Fruit fly (Drosophila melanogaster) whole organism, pupa: ENCODE results near the gene att-ORFB.

ENCODE experiments used
- CG10348 ChIP-seq: fragments of 200-800 bp; sonication (Bioruptor generic); IDR thresholded peaks from 2 replicates; pipeline ENCODE4 v1.3.6; 2022; ENCODE audit warnings: missing biosample characterization, missing genetic modification characterization
- CG12605 ChIP-seq: fragments of 200-800 bp; sonication (Bioruptor generic); IDR thresholded peaks from 2 replicates; pipeline ENCODE4 v1.3.6; 2022; ENCODE audit warnings: missing biosample characterization, missing genetic modification characterization
- CG13204 ChIP-seq: fragments of 200-800 bp; sonication (Bioruptor generic); optimal IDR thresholded peaks from 2 replicates; lab custom pipeline; 2018; ENCODE audit warnings: missing biosample characterization, mild to moderate bottlenecking, missing genetic modification characterization, moderate library complexity
- CG14655 ChIP-seq: fragments of 200-800 bp; sonication (Bioruptor generic); optimal IDR thresholded peaks from 3 replicates; lab custom pipeline; 2017; ENCODE audit warnings: mild to moderate bottlenecking, missing biosample characterization, missing genetic modification reagents, missing genetic modification characterization
- CG15710 ChIP-seq: fragments of 200-800 bp; sonication (Bioruptor generic); optimal IDR thresholded peaks from 2 replicates; lab custom pipeline; 2018; ENCODE audit warnings: missing biosample characterization, mild to moderate bottlenecking, missing genetic modification characterization, moderate library complexity
- CG17806 ChIP-seq: fragments of 200-800 bp; sonication (Bioruptor generic); optimal IDR thresholded peaks from 2 replicates; lab custom pipeline; 2018; ENCODE audit warnings: missing biosample characterization, mild to moderate bottlenecking, missing genetic modification characterization, moderate library complexity
- CG32121 ChIP-seq: fragments of 200-800 bp; sonication (Bioruptor generic); IDR thresholded peaks from 2 replicates; pipeline ENCODE4 v1.3.6; 2022; ENCODE audit warnings: missing biosample characterization, missing genetic modification characterization
- CG34367 ChIP-seq: fragments of 200-800 bp; sonication (Bioruptor generic); optimal IDR thresholded peaks from 2 replicates; lab custom pipeline; 2018; ENCODE audit warnings: missing biosample characterization, mild to moderate bottlenecking, missing genetic modification characterization
- CG4496 ChIP-seq: fragments of 200-800 bp; sonication (Bioruptor generic); IDR thresholded peaks from 3 replicates; pipeline ENCODE4 v1.3.6; 2022; ENCODE audit warnings: missing biosample characterization, missing genetic modification characterization
- CG8159 ChIP-seq: fragments of 200-800 bp; sonication (Bioruptor generic); optimal IDR thresholded peaks from 3 replicates; lab custom pipeline; 2018; ENCODE audit warnings: missing biosample characterization, mild to moderate bottlenecking, missing genetic modification characterization, moderate library complexity
- CG8301 ChIP-seq: fragments of 200-800 bp; sonication (Bioruptor generic); optimal IDR thresholded peaks from 2 replicates; lab custom pipeline; 2018; ENCODE audit warnings: missing biosample characterization, mild to moderate bottlenecking, missing genetic modification characterization
- CG9948 ChIP-seq: fragments of 200-800 bp; sonication (Bioruptor generic); optimal IDR thresholded peaks from 2 replicates; lab custom pipeline; 2018; ENCODE audit warnings: missing biosample characterization, mild to moderate bottlenecking, missing genetic modification characterization, moderate library complexity
- D1 ChIP-seq: fragments of 200-800 bp; sonication (Bioruptor generic); optimal IDR thresholded peaks from 2 replicates; lab custom pipeline; 2018; ENCODE audit warnings: missing biosample characterization, mild to moderate bottlenecking, missing genetic modification characterization, moderate library complexity
- EcR ChIP-seq: fragments of 200-800 bp; sonication (Bioruptor generic); optimal IDR thresholded peaks from 3 replicates; lab custom pipeline; 2019; ENCODE audit warnings: missing biosample characterization, missing genetic modification characterization, mild to moderate bottlenecking, moderate library complexity, missing genetic modification reagents
- Ets98B ChIP-seq: fragments of 200-800 bp; sonication (Bioruptor generic); IDR thresholded peaks from 2 replicates; pipeline ENCODE4 v1.3.6; 2022; ENCODE audit warnings: missing biosample characterization, missing genetic modification characterization
- Pif1A ChIP-seq: fragments of 200-800 bp; sonication (Bioruptor generic); optimal IDR thresholded peaks from 3 replicates; lab custom pipeline; 2016; ENCODE audit warnings: missing biosample characterization, missing genetic modification characterization
- Pif1B ChIP-seq: fragments of 200-800 bp; sonication (Bioruptor generic); optimal IDR thresholded peaks from 3 replicates; lab custom pipeline; 2016; ENCODE audit warnings: missing biosample characterization, missing genetic modification characterization
- Snoo ChIP-seq: fragments of 200-800 bp; sonication (Bioruptor generic); optimal IDR thresholded peaks from 3 replicates; lab custom pipeline; 2017; ENCODE audit warnings: missing biosample characterization, mild to moderate bottlenecking, missing genetic modification characterization, inconsistent platforms
- fd96Ca ChIP-seq: fragments of 200-800 bp; sonication (Bioruptor generic); IDR thresholded peaks from 3 replicates; pipeline ENCODE4 v1.3.6; 2022; ENCODE audit warnings: missing biosample characterization, missing genetic modification characterization
- gl ChIP-seq: fragments of 200-800 bp; sonication (Bioruptor generic); optimal IDR thresholded peaks from 2 replicates; lab custom pipeline; 2018; ENCODE audit warnings: missing biosample characterization, mild to moderate bottlenecking, missing genetic modification characterization
- rn ChIP-seq: fragments of 200-800 bp; sonication (Bioruptor generic); IDR thresholded peaks from 2 replicates; pipeline ENCODE4 v1.3.6; 2022; ENCODE audit warnings: missing biosample characterization, missing genetic modification characterization

The att-ORFB gene

DNA sequence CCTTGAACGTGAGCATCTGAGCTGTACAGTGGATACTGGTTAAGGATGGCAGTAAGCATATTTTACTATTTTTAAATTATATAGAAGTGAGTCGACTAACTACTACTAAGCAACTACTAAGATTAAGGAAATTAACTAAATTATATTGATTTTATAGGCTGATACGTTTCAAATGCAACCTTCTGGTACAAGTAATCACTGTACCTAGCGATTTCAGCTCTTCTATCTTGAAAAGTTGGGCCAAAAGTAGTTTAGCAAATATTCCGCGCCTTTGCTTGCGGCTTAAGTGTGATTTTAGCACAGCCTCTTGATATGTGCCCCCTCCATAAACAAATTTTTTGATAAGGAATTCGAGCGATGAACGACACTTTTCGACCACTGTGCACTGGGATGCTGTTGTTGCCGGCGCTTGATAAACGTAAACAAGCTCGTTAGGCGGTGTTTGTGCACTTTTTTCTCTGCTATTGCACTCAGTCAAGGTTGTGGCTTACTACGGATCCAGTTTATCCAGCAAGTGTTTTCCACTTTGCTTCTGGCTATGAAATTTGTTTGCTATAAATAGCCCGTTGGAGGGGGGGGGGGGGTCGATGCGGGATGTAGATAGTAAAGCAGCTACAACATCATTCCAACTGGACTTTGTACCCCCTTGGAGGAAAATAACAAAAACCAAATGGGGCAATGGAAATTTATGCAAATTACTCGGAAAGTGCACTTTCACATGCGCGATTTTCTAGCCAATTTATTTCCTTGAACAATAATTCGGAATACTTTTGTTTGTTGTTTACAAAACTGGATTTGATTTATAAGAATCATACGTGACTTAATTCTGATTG, 2.3 kb upstream of the att-ORFB start:
- TF ChIP-seq fd96Ca (GFP tag; lab: Robert Waterston, UW) (peak; percentile 70), CG34367 (tag; lab: Kevin White, UChicago) (peak; percentile 42), Pif1B (GFP tag; lab: Kevin White, UChicago) (peak; percentile 9), CG13204 (peak; percentile 86), CG8301 (tag; lab: Kevin White, UChicago) (peak; percentile 67), EcR (GFP tag; lab: Kevin White, UChicago) (peak; percentile 46), gl (tag; lab: Kevin White, UChicago) (peak; percentile 91), rn (GFP tag; lab: Robert Waterston, UW) (no peak), Snoo (tag; lab: Kevin White, UChicago) (peak; percentile 47), CG17806 (tag; lab: Kevin White, UChicago) (peak; percentile 65), D1 (tag; lab: Kevin White, UChicago) (no peak), CG10348 (GFP tag; lab: Robert Waterston, UW) (peak; percentile 54), CG12605 (GFP tag; lab: Robert Waterston, UW) (peak; percentile 71), CG14655 (GFP tag; lab: Kevin White, UChicago) (peak; percentile 78), CG8159 (tag; lab: Kevin White, UChicago) (peak; percentile 70), CG9948 (peak; percentile 62), CG15710 (tag; lab: Kevin White, UChicago) (peak; percentile 67), CG4496 (GFP tag; lab: Robert Waterston, UW) (peak; percentile 82), Pif1A (GFP tag; lab: Kevin White, UChicago) (peak; percentile 60), Ets98B (GFP tag; lab: Robert Waterston, UW) (peak; percentile 81), CG32121 (peak; percentile 67)

DNA sequence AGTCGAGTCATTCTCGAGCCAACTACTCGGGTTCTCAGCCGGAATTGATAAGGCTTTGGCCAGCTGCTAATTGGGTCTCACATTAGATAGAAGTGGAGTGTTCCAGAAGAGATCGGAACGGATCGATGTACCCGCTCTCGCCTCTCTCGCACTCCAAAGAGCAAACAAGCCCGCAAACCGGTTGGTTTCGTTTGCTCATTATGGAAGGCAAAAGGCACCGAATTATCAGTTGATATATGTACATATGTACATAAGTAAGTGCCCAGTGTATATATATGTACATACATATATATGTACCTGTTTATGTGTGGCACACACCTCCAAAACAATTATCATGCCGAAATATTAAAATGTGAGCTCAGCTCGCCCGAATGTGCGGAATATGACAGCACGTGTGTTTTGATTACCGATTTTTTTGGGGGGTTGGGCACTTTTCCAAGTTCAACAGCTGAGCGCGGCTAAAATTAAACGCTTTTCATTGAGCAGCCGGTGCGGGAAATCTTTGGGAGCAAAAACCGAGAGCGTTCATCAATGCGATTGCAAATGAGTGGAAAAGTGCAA, 1.6 kb upstream of the att-ORFB start:
- TF ChIP-seq CG15710 (tag; lab: Kevin White, UChicago) (no peak), CG17806 (tag; lab: Kevin White, UChicago) (no peak), CG8159 (tag; lab: Kevin White, UChicago) (no peak), fd96Ca (GFP tag; lab: Robert Waterston, UW) (no peak), CG9948 (no peak), CG32121 (no peak), EcR (GFP tag; lab: Kevin White, UChicago) (no peak), CG12605 (GFP tag; lab: Robert Waterston, UW) (no peak)
- TF ChIP-seq, all 21 proteins: peak for 0

DNA sequence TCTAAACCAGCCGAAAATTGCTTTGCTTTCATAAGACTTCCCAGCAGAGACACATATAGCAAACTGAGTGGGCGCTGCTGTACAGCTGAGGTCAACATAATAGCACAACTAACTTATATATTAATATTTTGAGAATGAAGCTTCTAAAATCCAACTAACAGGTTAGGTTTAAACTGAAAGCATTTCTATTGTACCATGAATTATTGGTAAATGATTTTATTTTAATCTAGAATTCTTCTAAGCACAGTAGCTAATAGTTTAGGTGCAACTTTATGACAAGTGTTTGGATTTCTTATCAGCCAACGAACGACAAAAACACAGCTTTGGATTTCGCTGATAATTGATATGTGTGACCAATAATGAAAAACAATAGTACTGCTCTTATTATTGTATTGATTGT, 823 bp upstream of the att-ORFB start:
- TF ChIP-seq CG9948, result no peak
- TF ChIP-seq fd96Ca (GFP tag; lab: Robert Waterston, UW), result no peak
- TF ChIP-seq CG13204, result no peak
- TF ChIP-seq CG15710 (tag; lab: Kevin White, UChicago), result no peak
- no peak for TF ChIP-seq rn (GFP tag; lab: Robert Waterston, UW)
- TF ChIP-seq Ets98B (GFP tag; lab: Robert Waterston, UW), result no peak
- TF ChIP-seq Pif1A (GFP tag; lab: Kevin White, UChicago), result peak; percentile 27
- TF ChIP-seq CG14655 (GFP tag; lab: Kevin White, UChicago), result peak; percentile 25
- peak; percentile 22 for TF ChIP-seq CG8301 (tag; lab: Kevin White, UChicago)
- TF ChIP-seq EcR (GFP tag; lab: Kevin White, UChicago), result no peak
- TF ChIP-seq CG32121, result 0 out of 2 replicates have a peak, but pooled peaks have one; percentile 31
- TF ChIP-seq Pif1B (GFP tag; lab: Kevin White, UChicago), result peak; percentile 4
- TF ChIP-seq, all 21 proteins: peak for 5

DNA sequence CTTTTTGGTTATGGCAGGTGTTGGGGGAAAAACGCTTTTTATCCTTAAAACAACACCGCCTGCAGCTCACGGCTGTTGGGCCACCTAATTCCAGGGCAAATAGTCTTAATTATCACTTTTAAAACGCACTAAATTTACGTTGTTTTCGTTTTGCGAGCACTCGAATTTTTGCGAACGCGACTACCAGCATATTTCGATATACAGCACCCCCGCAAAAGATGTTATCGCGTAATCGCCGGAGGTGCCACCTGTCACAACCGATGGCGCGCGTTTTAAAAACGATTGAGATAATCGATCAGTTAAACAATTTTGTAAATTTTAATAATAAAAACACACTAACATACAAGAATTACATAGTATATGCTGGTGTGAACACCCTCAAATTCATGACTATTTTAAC, 2.1 kb downstream of the att-ORFB start, which contains the start of gene Stat92E:
TSS of gene Stat92E (minus strand) at position 219 of the 400 bp plus-strand sequence.
- TF ChIP-seq CG8301 (tag; lab: Kevin White, UChicago) (no peak), CG14655 (GFP tag; lab: Kevin White, UChicago) (no peak), CG17806 (tag; lab: Kevin White, UChicago) (no peak), CG9948 (no peak)

dm6 chr3R:20551487-20552079, 2.6 kb downstream of the att-ORFB start:
- TF ChIP-seq CG12605 (GFP tag; lab: Robert Waterston, UW) (peak; percentile 37; the same call in 1 of the 2 replicates), D1 (tag; lab: Kevin White, UChicago) (no peak)
